Worm (Caenorhabditis elegans) whole organism, mixed stage, embryonic: ENCODE data around the gene cyp-34A10.

ENCODE experiments used
- M03D4.4 ChIP-seq: sonication (generic microtip); optimal IDR thresholded peaks from 2 replicates; lab custom pipeline; 2017; ENCODE audit warnings: mild to moderate bottlenecking, missing genetic modification characterization, missing compliant biosample characterization
- bed-3 ChIP-seq: fragments of 200-800 bp; sonication (Bioruptor generic); optimal IDR thresholded peaks from 3 replicates; lab custom pipeline; 2018; ENCODE audit warnings: mild to moderate bottlenecking, missing genetic modification characterization, moderate library complexity, missing compliant biosample characterization
- ceh-39 ChIP-seq: fragments of 150-350 bp; optimal IDR thresholded peaks from 2 replicates; lab custom pipeline; 2014; ENCODE audit warnings: missing biosample characterization, missing genetic modification characterization
- ceh-83 ChIP-seq: fragments of 200-800 bp; sonication (Bioruptor generic); optimal IDR thresholded peaks from 2 replicates; lab custom pipeline; 2018; ENCODE audit warnings: mild to moderate bottlenecking, missing genetic modification characterization, missing compliant biosample characterization
- ces-1 ChIP-seq: fragments of 150-350 bp; optimal IDR thresholded peaks from 2 replicates; lab custom pipeline; 2014; ENCODE audit warnings: missing biosample characterization, missing genetic modification reagents, missing genetic modification characterization
- cnd-1 ChIP-seq: fragments of 200-800 bp; sonication (Bioruptor generic); optimal IDR thresholded peaks from 2 replicates; lab custom pipeline; 2018; ENCODE audit warnings: mild to moderate bottlenecking, missing genetic modification characterization, missing compliant biosample characterization
- drap-1 ChIP-seq: fragments of 200-800 bp; sonication (Bioruptor generic); optimal IDR thresholded peaks from 3 replicates; lab custom pipeline; 2018; ENCODE audit warnings: mild to moderate bottlenecking, missing genetic modification characterization, missing compliant biosample characterization
- elt-1 ChIP-seq: sonication (generic microtip); optimal IDR thresholded peaks from 2 replicates; lab custom pipeline; 2017; ENCODE audit warnings: missing genetic modification characterization, mild to moderate bottlenecking, missing compliant biosample characterization, antibody characterized with exemption, moderate library complexity, borderline replicate concordance; ENCODE audit not compliant: insufficient read depth
- elt-3 ChIP-seq: fragments of 150-350 bp; optimal IDR thresholded peaks from 2 replicates; lab custom pipeline; 2014; ENCODE audit warnings: missing biosample characterization, missing genetic modification characterization
- flh-1 ChIP-seq: fragments of 200-800 bp; sonication (Bioruptor generic); optimal IDR thresholded peaks from 2 replicates; lab custom pipeline; 2018; ENCODE audit warnings: mild to moderate bottlenecking, missing genetic modification characterization, moderate library complexity, missing compliant biosample characterization
- ham-2 ChIP-seq: fragments of 200-800 bp; sonication (Bioruptor generic); optimal IDR thresholded peaks from 2 replicates; lab custom pipeline; 2018; ENCODE audit warnings: mild to moderate bottlenecking, missing genetic modification characterization, missing compliant biosample characterization
- hlh-1 ChIP-seq: fragments of 150-350 bp; optimal IDR thresholded peaks from 2 replicates; lab custom pipeline; 2014; ENCODE audit warnings: missing biosample characterization, missing genetic modification reagents, missing genetic modification characterization
- lin-13 ChIP-seq: fragments of 150-350 bp; optimal IDR thresholded peaks from 2 replicates; lab custom pipeline; 2014; ENCODE audit warnings: missing biosample characterization, missing genetic modification characterization
- lin-32 ChIP-seq: fragments of 200-800 bp; sonication (Bioruptor generic); optimal IDR thresholded peaks from 2 replicates; lab custom pipeline; 2018; ENCODE audit warnings: mild to moderate bottlenecking, missing genetic modification characterization, missing compliant biosample characterization
- lsy-2 ChIP-seq: fragments of 150-350 bp; optimal IDR thresholded peaks from 2 replicates; lab custom pipeline; 2014; ENCODE audit warnings: missing biosample characterization, missing genetic modification characterization
- mab-5 ChIP-seq: fragments of 150-350 bp; optimal IDR thresholded peaks from 2 replicates; lab custom pipeline; 2014; ENCODE audit warnings: missing biosample characterization, missing genetic modification characterization
- mep-1 ChIP-seq: fragments of 150-350 bp; optimal IDR thresholded peaks from 2 replicates; lab custom pipeline; 2017; ENCODE audit warnings: missing biosample characterization, missing genetic modification reagents, missing genetic modification characterization, inconsistent platforms
- mls-2 ChIP-seq: sonication (generic microtip); optimal IDR thresholded peaks from 2 replicates; lab custom pipeline; 2016; ENCODE audit warnings: mild to moderate bottlenecking, missing genetic modification characterization, moderate library complexity, missing compliant biosample characterization
- nhr-12 ChIP-seq: fragments of 150-350 bp; optimal IDR thresholded peaks from 2 replicates; lab custom pipeline; 2014; ENCODE audit warnings: missing biosample characterization, missing genetic modification characterization
- nhr-2 ChIP-seq: fragments of 150-350 bp; optimal IDR thresholded peaks from 2 replicates; lab custom pipeline; 2014; ENCODE audit warnings: missing biosample characterization, missing genetic modification characterization
- nhr-237 ChIP-seq: fragments of 150-350 bp; optimal IDR thresholded peaks from 2 replicates; lab custom pipeline; 2014; ENCODE audit warnings: missing biosample characterization, missing genetic modification characterization
- nhr-28 ChIP-seq: fragments of 150-350 bp; optimal IDR thresholded peaks from 2 replicates; lab custom pipeline; 2014; ENCODE audit warnings: missing biosample characterization, missing genetic modification characterization
- pha-4 ChIP-seq: fragments of 150-350 bp; optimal IDR thresholded peaks from 2 replicates; lab custom pipeline; 2018; ENCODE audit warnings: missing biosample characterization, missing genetic modification reagents, missing genetic modification characterization
- snpc-4 ChIP-seq: fragments of 150-350 bp; optimal IDR thresholded peaks from 2 replicates; lab custom pipeline; 2014; ENCODE audit warnings: missing biosample characterization, missing genetic modification characterization
- sptf-1 ChIP-seq: sonication (generic microtip); optimal IDR thresholded peaks from 2 replicates; lab custom pipeline; 2017; ENCODE audit warnings: mild to moderate bottlenecking, missing genetic modification characterization, moderate library complexity, missing compliant biosample characterization
- tbx-8 ChIP-seq: fragments of 200-800 bp; sonication (Bioruptor generic); optimal IDR thresholded peaks from 2 replicates; lab custom pipeline; 2018; ENCODE audit warnings: mild to moderate bottlenecking, missing genetic modification characterization, moderate library complexity, missing compliant biosample characterization
- unc-120 ChIP-seq: sonication (generic microtip); optimal IDR thresholded peaks from 2 replicates; lab custom pipeline; 2017; ENCODE audit warnings: missing genetic modification characterization, missing compliant biosample characterization; ENCODE audit not compliant: poor library complexity, severe bottlenecking
- unc-62 ChIP-seq: fragments of 150-350 bp; optimal IDR thresholded peaks from 2 replicates; lab custom pipeline; 2014; ENCODE audit warnings: missing biosample characterization, missing genetic modification reagents, missing genetic modification characterization
- zip-8 ChIP-seq: fragments of 150-350 bp; optimal IDR thresholded peaks from 2 replicates; lab custom pipeline; 2014; ENCODE audit warnings: missing biosample characterization, missing genetic modification characterization
- ztf-11 ChIP-seq: fragments of 150-350 bp; optimal IDR thresholded peaks from 2 replicates; lab custom pipeline; 2014; ENCODE audit warnings: missing biosample characterization, missing genetic modification characterization

The cyp-34A10 gene

DNA sequence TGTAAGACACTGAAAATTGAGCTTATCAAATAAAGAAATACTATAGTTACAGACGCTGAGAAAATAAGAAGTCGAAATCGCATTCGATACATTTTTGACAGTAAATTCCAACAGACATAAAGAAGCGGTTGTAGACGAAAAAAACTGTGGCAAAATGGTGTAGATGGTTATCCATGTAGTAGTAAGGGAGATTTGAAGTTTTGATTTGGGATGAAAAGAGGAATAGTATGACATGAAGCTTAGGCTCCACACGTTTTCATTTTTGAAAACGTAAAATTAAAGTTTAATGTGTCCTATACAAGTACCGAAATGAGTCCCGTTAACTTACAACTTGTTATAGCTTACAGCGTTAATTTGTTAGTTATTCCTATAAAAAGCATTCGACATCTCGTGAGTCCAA, 21.3 kb upstream of the cyp-34A10 start, which contains the start of gene K09D9.9:
K09D9.9 (minus strand) TSS at position 101 of the 400 bp plus-strand sequence.
- TF ChIP-seq zip-8 (no peak), mep-1 (tag; lab: Kevin White, UChicago) (no peak), bed-3 (GFP tag; lab: Kevin White, UChicago) (no peak), snpc-4 (tag; lab: Kevin White, UChicago) (no peak), nhr-12 (no peak), drap-1 (GFP tag; lab: Kevin White, UChicago) (no peak), mab-5 (no peak), elt-1 (tag; lab: Kevin White, UChicago) (no peak), nhr-237 (tag; lab: Kevin White, UChicago) (no peak), ztf-11 (tag; lab: Kevin White, UChicago) (no peak), nhr-28 (tag; lab: Kevin White, UChicago) (no peak), cnd-1 (no peak), sptf-1 (tag; lab: Kevin White, UChicago) (no peak), elt-3 (tag; lab: Kevin White, UChicago) (no peak), nhr-2 (tag; lab: Kevin White, UChicago) (no peak), flh-1 (GFP tag; lab: Kevin White, UChicago) (no peak), tbx-8 (GFP tag; lab: Kevin White, UChicago) (no peak), M03D4.4 (tag; lab: Kevin White, UChicago) (no peak)
- TF ChIP-seq, all 35 proteins: peak for 0

DNA sequence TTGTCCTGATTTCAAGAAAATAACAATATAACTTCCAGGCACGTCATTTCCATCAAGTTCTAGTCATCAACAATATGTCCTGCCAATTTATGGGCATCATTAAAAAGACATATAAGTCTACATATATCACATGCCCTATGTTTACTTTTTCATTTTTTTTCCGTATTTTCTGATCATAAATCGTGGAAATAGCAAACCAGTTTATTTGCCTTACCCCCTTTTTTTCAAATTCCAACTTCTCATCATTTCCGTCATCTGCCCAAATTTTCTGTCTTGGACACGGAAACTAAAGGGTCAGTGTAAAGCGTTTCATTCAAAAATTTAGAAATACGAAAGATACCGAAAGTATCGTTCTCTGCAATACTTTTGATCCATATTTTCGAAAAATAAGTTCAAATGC, 19.5 kb upstream of the cyp-34A10 start:
- TF ChIP-seq lsy-2 (tag; lab: Kevin White, UChicago), result no peak
- TF ChIP-seq ham-2, result no peak

DNA sequence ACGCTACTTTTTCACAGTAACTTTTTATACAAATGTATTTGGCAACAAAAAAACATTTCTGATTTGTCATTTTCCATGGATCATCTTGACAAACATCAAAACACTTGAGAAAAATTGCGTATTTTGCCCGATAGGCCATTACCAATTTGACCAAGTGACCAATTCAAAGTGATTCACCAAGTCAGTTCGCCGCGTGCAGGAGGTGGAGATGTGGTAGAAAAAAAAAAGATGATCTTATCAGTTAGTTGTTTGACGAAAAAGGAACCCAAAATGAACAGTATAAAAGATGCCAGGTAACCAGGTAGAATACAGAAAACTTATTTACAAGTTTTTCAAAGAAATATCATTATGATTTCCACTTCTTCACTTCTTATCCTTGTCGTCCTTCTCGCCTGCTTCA, 16.3 kb upstream of the cyp-34A10 start, which contains the start of gene nlp-27:
nlp-27 (plus strand) TSS at position 309 of the 400 bp plus-strand sequence.
- TF ChIP-seq sptf-1 (tag; lab: Kevin White, UChicago) (no peak), ces-1 (no peak), mls-2 (no peak), ztf-11 (tag; lab: Kevin White, UChicago) (no peak), lin-13 (no peak), hlh-1 (tag; lab: Kevin White, UChicago) (no peak), drap-1 (GFP tag; lab: Kevin White, UChicago) (no peak), lin-32 (GFP tag; lab: Kevin White, UChicago) (no peak), mep-1 (tag; lab: Kevin White, UChicago) (no peak), nhr-28 (tag; lab: Kevin White, UChicago) (no peak), ceh-83 (GFP tag; lab: Kevin White, UChicago) (no peak), unc-120 (tag; lab: Kevin White, UChicago) (no peak), elt-1 (tag; lab: Kevin White, UChicago) (no peak), nhr-237 (tag; lab: Kevin White, UChicago) (no peak), zip-8 (no peak), nhr-2 (tag; lab: Kevin White, UChicago) (no peak), elt-3 (tag; lab: Kevin White, UChicago) (no peak), ceh-39 (tag; lab: Kevin White, UChicago) (no peak), unc-62 (no peak)

DNA sequence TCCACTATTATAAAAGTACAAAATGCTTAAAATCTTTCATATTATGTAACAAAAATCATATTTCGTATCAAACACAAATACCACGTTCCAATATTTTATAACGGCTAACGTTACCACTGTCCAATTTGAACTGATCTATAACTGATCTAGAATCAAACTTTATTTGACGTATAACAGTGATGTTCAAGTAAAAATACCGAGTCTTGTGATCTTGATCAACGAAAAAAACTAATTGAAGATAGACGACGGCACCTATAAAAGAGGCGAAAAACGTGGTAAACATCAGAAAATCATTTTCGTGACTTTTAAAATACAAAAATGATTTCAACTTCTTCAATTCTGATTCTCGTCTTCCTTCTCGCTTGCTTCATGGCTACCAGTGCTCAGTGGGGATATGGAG, 14.8 kb upstream of the cyp-34A10 start, which contains the start of gene nlp-28:
nlp-28 (plus strand) TSS at position 285 of the 400 bp plus-strand sequence.
- TF ChIP-seq mep-1 (tag; lab: Kevin White, UChicago), result no peak
- TF ChIP-seq pha-4, result no peak
- TF ChIP-seq ham-2, result no peak
- TF ChIP-seq hlh-1 (tag; lab: Kevin White, UChicago), result no peak
- no peak for TF ChIP-seq flh-1 (GFP tag; lab: Kevin White, UChicago)

DNA sequence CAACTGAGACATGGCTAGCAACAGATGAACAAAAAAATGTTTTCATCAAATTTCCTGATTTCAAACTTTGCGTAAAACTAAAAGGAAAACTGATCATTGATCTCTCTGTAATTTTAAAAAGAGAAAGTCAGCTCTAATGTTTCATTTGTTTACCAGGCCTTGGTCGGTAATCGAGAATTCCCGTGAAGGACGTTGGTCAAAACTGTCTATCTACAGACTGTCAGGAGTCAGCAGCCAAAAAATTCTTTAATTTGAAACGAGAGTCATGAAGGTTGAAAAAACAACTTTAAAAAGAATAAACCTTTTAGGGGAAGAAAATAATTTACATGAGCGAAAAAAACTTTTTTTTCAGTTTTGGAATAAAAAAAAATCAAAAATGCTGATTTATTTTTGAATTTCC, 12.3 kb upstream of the cyp-34A10 start:
- TF ChIP-seq elt-3 (tag; lab: Kevin White, UChicago) (no peak), pha-4 (no peak), cnd-1 (no peak), nhr-237 (tag; lab: Kevin White, UChicago) (no peak), drap-1 (GFP tag; lab: Kevin White, UChicago) (no peak)
